Worm (Caenorhabditis elegans) whole organism, L2 larva: ENCODE results near the gene nspb-5.

Experiments
- R02D3.7 ChIP-seq: fragments of 150-350 bp; optimal IDR thresholded peaks from 2 replicates; lab custom pipeline; 2014; ENCODE audit warnings: missing biosample characterization, missing genetic modification characterization
- dmd-4 ChIP-seq: sonication (generic microtip); optimal IDR thresholded peaks from 2 replicates; lab custom pipeline; 2017; ENCODE audit warnings: missing biosample characterization, missing genetic modification characterization
- nhr-21 ChIP-seq: fragments of 150-350 bp; optimal IDR thresholded peaks from 2 replicates; lab custom pipeline; 2014; ENCODE audit warnings: missing biosample characterization, missing genetic modification characterization
- nhr-25 ChIP-seq: fragments of 150-350 bp; sonication (generic microtip); optimal IDR thresholded peaks from 3 replicates; lab custom pipeline; 2014; ENCODE audit warnings: missing biosample characterization, missing genetic modification characterization
- unc-62 ChIP-seq: fragments of 150-350 bp; optimal IDR thresholded peaks from 2 replicates; lab custom pipeline; 2014; ENCODE audit warnings: missing biosample characterization, missing genetic modification reagents, missing genetic modification characterization

DNA sequence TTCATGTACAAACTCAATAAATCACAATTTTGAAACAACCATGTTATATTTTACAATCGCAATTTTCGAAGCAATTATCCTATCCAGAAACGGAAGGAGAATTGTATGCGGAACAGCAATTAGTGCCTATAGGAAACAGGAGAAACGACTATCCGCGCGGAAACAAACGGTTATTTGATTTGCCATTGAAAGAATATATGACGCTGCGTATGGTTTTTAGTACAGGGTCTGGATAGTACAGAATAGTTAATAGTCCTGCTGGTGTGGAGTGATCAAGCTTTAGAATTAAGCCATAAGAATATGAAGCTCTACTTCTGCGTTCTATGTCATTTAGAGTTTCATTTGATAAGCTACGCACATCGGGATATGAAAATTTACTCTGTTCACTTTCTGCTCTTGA is 48.1 kb downstream of the nspb-5 start:
- TF ChIP-seq nhr-25 (no peak), nhr-21 (tag; lab: Kevin White, UChicago) (no peak), unc-62 (GFP tag; lab: Kevin White, UChicago) (no peak), dmd-4 (tag; lab: Kevin White, UChicago) (no peak), R02D3.7 (no peak)
